Fruit fly (Drosophila melanogaster): ENCODE data around the gene CG31097.

DNA sequence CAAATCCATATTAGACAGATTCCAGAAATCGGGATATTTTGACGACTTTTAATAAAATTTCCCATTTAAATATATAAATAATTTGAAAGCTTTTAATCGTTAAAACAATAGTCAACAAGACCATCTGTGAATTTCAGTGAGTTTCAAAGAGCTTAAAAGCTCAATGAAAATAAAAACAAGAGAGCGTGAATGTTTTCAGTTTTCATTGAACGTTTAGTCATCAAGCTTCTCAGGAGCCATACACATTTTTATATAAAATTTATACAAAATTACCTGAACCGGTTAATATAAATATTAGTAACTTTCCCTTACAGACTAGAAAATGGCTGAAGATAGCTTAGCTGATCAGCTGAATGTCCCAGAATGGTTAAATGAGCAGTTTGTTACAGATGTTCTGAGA, 4.7 kb upstream of the CG31097 start, which contains the start of gene CG31370:
- TF ChIP-seq Hr39 (GFP tag; optimal IDR thresholded peaks at IDR 0.05), result no peak
- TF ChIP-seq OdsH (GFP tag; optimal IDR thresholded peaks at IDR 0.05), result no peak
- no peak for TF ChIP-seq CG6792 (GFP tag; optimal IDR thresholded peaks at IDR 0.05)
- TF ChIP-seq CG7368 (GFP tag; optimal IDR thresholded peaks at IDR 0.05), result no peak
- no peak for TF ChIP-seq Sox102F (GFP tag; optimal IDR thresholded peaks at IDR 0.05)
- TF ChIP-seq Eip75B (GFP tag; optimal IDR thresholded peaks at IDR 0.05), result no peak
- TF ChIP-seq Sox14 (GFP tag; optimal IDR thresholded peaks at IDR 0.05), result no peak
- no peak for TF ChIP-seq CG1621 (tag; optimal IDR thresholded peaks at IDR 0.05)
- TF ChIP-seq CG3032 (tag; optimal IDR thresholded peaks at IDR 0.05), result no peak
